Fruit fly (Drosophila melanogaster) whole organism, larva: ENCODE data around the gene Lsd-1.

ENCODE experiments used
- noc ChIP-seq: fragments of 200-800 bp; sonication (Bioruptor generic); optimal IDR thresholded peaks from 3 replicates; lab custom pipeline; 2019; ENCODE audit warnings: missing biosample characterization, mild to moderate bottlenecking, missing genetic modification characterization, moderate library complexity

The Lsd-1 gene

dm6 chr3R:23789584-23789983 is 25.9 kb downstream of the Lsd-1 start:
- TF ChIP-seq noc (tag; lab: Kevin White, UChicago) = no peak

- TF ChIP-seq noc (tag; lab: Kevin White, UChicago) = no peak
Measured at dm6 chr3R:23790483-23791175, 27.0 kb downstream of the Lsd-1 start.

- no peak for TF ChIP-seq noc (tag; lab: Kevin White, UChicago)
Measured at dm6 chr3R:23791491-23791890, 27.8 kb downstream of the Lsd-1 start.

dm6 chr3R:23803668-23804067 is 40.0 kb downstream of the Lsd-1 start, which contains the start of gene CG34355:
Gene CG34355, plus strand, starts transcription at chr3R:23803859.
- no peak for TF ChIP-seq noc (tag; lab: Kevin White, UChicago)
